Fruit fly (Drosophila melanogaster): ENCODE results near the gene Dpck.

Dpck gene

DNA sequence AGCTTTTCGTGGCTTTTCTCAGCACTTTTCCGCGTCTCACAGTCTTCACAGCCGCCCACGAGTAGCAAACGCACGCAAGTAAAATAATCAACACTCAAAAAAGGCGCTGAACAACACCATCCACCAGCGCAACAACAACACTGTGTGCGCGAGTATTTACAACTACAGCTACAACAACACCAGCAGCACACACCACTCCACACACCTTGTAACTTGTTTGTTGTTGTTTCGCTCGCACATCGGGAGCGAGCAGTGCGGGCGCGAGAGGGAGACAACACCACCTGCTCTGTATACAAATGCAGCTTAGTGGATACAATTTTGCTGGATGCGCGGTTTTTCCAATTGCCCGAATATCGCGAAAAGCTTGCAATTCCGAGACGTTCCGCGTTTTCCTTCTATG is 41.7 kb downstream of the Dpck start (continued):
- TF ChIP-seq nom (GFP tag; optimal IDR thresholded peaks at IDR 0.05) (no peak), grn (GFP tag; optimal IDR thresholded peaks at IDR 0.05) (no peak), kah (GFP tag; optimal IDR thresholded peaks at IDR 0.05) (peak; percentile 90), CG3281 (GFP tag; optimal IDR thresholded peaks at IDR 0.05) (no peak), CG18764 (GFP tag; optimal IDR thresholded peaks at IDR 0.05) (no peak), oc (tag; optimal IDR thresholded peaks at IDR 0.05) (no peak), so (GFP tag; IDR thresholded peaks at IDR 0.05) (0 out of 3 replicates have a peak, but pooled peaks have one; percentile 3), ab (GFP tag; optimal IDR thresholded peaks at IDR 0.05) (no peak), ssp (GFP tag; IDR thresholded peaks at IDR 0.05) (no peak), CG17361 (GFP tag; IDR thresholded peaks at IDR 0.05) (no peak), CG14441 (GFP tag; IDR thresholded peaks at IDR 0.05) (no peak), sima (GFP tag; optimal IDR thresholded peaks at IDR 0.05) (no peak), CG11504 (tag; optimal IDR thresholded peaks at IDR 0.05) (no peak), sr (GFP tag; IDR thresholded peaks at IDR 0.05) (peak; percentile 84), CG7745 (tag; optimal IDR thresholded peaks at IDR 0.05) (no peak), CG31365 (tag; optimal IDR thresholded peaks at IDR 0.05) (no peak), jumu (GFP tag; optimal IDR thresholded peaks at IDR 0.05) (no peak), CG32532 (GFP tag; IDR thresholded peaks at IDR 0.05) (no peak), Doc2 (GFP tag; IDR thresholded peaks at IDR 0.05) (no peak), Blimp-1 (GFP tag; optimal IDR thresholded peaks at IDR 0.05) (no peak), Myb (GFP tag; optimal IDR thresholded peaks at IDR 0.05) (no peak), odd (GFP tag; optimal IDR thresholded peaks at IDR 0.05) (no peak), eve (GFP tag; optimal IDR thresholded peaks at IDR 0.05) (no peak), Opbp (GFP tag; IDR thresholded peaks at IDR 0.05; ENCODE audit: partially characterized antibody) (peak; percentile 20; the same call in 2 of the 3 replicates), wek (GFP tag; optimal IDR thresholded peaks at IDR 0.05) (no peak), CG11456 (GFP tag; IDR thresholded peaks at IDR 0.05) (no peak), crp (GFP tag; optimal IDR thresholded peaks at IDR 0.05) (no peak), Trl (optimal IDR thresholded peaks at IDR 0.05) (peak in 1 of 2 experiments; percentile 9), Trl (GFP tag; optimal IDR thresholded peaks at IDR 0.05) (no peak), bbx (GFP tag; IDR thresholded peaks at IDR 0.05; ENCODE audit: partially characterized antibody) (peak; percentile 8; the same call in 1 of the 2 replicates), CG12744 (GFP tag; optimal IDR thresholded peaks at IDR 0.05) (no peak), pzg (GFP tag; optimal IDR thresholded peaks at IDR 0.05) (peak; percentile 27), CG4707 (GFP tag; optimal IDR thresholded peaks at IDR 0.05) (no peak), CG34422 (GFP tag; IDR thresholded peaks at IDR 0.05) (0 out of 3 replicates have a peak, but pooled peaks have one; percentile 67), lov (optimal IDR thresholded peaks at IDR 0.05) (no peak), lov (GFP tag; IDR thresholded peaks at IDR 0.05) (no peak; the same call in 2 of the 3 replicates), CG10321 (GFP tag; IDR thresholded peaks at IDR 0.05) (peak; percentile 95), CG6254 (GFP tag; optimal IDR thresholded peaks at IDR 0.05) (no peak), Meics (GFP tag; optimal IDR thresholded peaks at IDR 0.05) (no peak), nerfin-2 (GFP tag; IDR thresholded peaks at IDR 0.05; ENCODE audit: partially characterized antibody) (no peak), CG10565 (GFP tag; optimal IDR thresholded peaks at IDR 0.05) (no peak), CG7839 (tag; optimal IDR thresholded peaks at IDR 0.05) (no peak), Drgx (GFP tag; IDR thresholded peaks at IDR 0.05) (no peak), CG2199 (GFP tag; IDR thresholded peaks at IDR 0.05) (peak; percentile 66; the same call in 1 of the 3 replicates), CG4404 (GFP tag; IDR thresholded peaks at IDR 0.05) (no peak), inv (GFP tag; IDR thresholded peaks at IDR 0.05; ENCODE audit: partially characterized antibody) (no peak), gro (GFP tag; optimal IDR thresholded peaks at IDR 0.05) (no peak), CG1603 (tag; optimal IDR thresholded peaks at IDR 0.05) (no peak), gem (tag; optimal IDR thresholded peaks at IDR 0.05) (no peak), CG14710 (tag; optimal IDR thresholded peaks at IDR 0.05) (no peak), C15 (GFP tag; IDR thresholded peaks at IDR 0.05) (no peak), CG12942 (GFP tag; optimal IDR thresholded peaks at IDR 0.05) (no peak)

All from whole organism, embryonic.